Worm (Caenorhabditis elegans) whole organism, young adult: ENCODE measurements around the gene pals-20.

ENCODE experiments used
- athp-1 ChIP-seq: sonication (generic microtip); optimal IDR thresholded peaks from 2 replicates; lab custom pipeline; 2017; ENCODE audit warnings: mild to moderate bottlenecking, missing genetic modification characterization, missing compliant biosample characterization
- attf-6 ChIP-seq: fragments of 200-800 bp; sonication (Bioruptor generic); IDR thresholded peaks from 2 replicates; pipeline ENCODE4 v1.3.6; 2022; ENCODE audit warnings: missing genetic modification reagents, missing genetic modification characterization, missing compliant biosample characterization
- let-607 ChIP-seq, 2 experiments: fragments of 200-800 bp in 1 of 2; sonication (Bioruptor generic) in 1 of 2; sonication (generic microtip) in 1 of 2; optimal IDR thresholded peaks; 2 replicates each; lab custom pipeline; 2016 to 2018; ENCODE audit warnings: mild to moderate bottlenecking in 2 of 2, missing compliant biosample characterization in 2 of 2, missing genetic modification characterization in 2 of 2, moderate library complexity in 2 of 2, missing genotype in 1 of 2
- snpc-3.4 ChIP-seq: sonication (generic microtip); optimal IDR thresholded peaks from 2 replicates; lab custom pipeline; 2017; ENCODE audit warnings: missing genetic modification characterization, mild to moderate bottlenecking, missing compliant biosample characterization, antibody characterized with exemption, moderate library complexity, missing genotype, missing genetic modification reagents

- no peak for TF ChIP-seq snpc-3.4
- TF ChIP-seq athp-1 (tag; lab: Kevin White, UChicago) = no peak
- TF ChIP-seq attf-6 (GFP tag; lab: Robert Waterston, UW) = no peak
- TF ChIP-seq let-607 (tag; optimal IDR thresholded peaks at IDR 0.05; lab: Kevin White, UChicago) = no peak
These were observed 40.3 kb upstream of the pals-20 start for ce11 chrIII:1428448-1428847.
